Worm (Caenorhabditis elegans) whole organism, L4 larva: ENCODE results near the gene snpc-1.1.
A peak's percentile ranks its signal among the peaks of the same experiment; 100 is the strongest.

Experiments used
- aly-2 ChIP-seq: sonication (generic microtip); optimal IDR thresholded peaks from 2 replicates; lab custom pipeline; 2018; ENCODE audit warnings: missing biosample characterization, missing genetic modification characterization
- ceh-32 ChIP-seq: sonication (generic microtip); optimal IDR thresholded peaks from 2 replicates; lab custom pipeline; 2016; ENCODE audit warnings: mild to moderate bottlenecking, missing genetic modification characterization, missing compliant biosample characterization; ENCODE audit not compliant: poor library complexity
- nhr-77 ChIP-seq: fragments of 150-350 bp; optimal IDR thresholded peaks from 2 replicates; lab custom pipeline; 2014; ENCODE audit warnings: missing biosample characterization, missing genetic modification characterization
- zag-1 ChIP-seq: fragments of 150-350 bp; optimal IDR thresholded peaks from 2 replicates; lab custom pipeline; 2014; ENCODE audit warnings: missing biosample characterization, missing genetic modification characterization

DNA sequence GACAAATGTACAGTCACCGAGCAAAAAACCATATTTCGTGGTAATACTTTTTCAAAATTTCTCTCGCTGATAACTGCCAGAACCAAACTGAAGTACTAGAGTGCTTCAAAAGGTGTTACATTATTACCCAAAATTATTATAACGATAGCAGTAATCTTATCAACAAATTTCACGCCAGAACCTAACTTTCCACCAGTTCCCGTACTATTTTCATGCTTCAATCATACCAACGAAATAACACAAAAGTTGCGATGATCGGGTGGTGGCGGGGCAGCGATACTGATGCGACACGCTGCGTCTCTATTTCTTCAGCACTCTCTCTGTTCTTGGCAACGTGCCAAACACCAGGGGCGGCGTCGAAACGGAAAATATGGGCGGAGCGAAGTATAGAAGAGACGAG lies 27.8 kb upstream of the snpc-1.1 start:
- TF ChIP-seq ceh-32 (tag; lab: Kevin White, UChicago) (no peak), aly-2 (tag; lab: Kevin White, UChicago) (no peak), zag-1 (tag; lab: Kevin White, UChicago) (no peak), nhr-77 (tag; lab: Kevin White, UChicago) (peak; percentile 33)
